Fruit fly (Drosophila melanogaster): ENCODE data around the gene loco.

Gene loco

DNA sequence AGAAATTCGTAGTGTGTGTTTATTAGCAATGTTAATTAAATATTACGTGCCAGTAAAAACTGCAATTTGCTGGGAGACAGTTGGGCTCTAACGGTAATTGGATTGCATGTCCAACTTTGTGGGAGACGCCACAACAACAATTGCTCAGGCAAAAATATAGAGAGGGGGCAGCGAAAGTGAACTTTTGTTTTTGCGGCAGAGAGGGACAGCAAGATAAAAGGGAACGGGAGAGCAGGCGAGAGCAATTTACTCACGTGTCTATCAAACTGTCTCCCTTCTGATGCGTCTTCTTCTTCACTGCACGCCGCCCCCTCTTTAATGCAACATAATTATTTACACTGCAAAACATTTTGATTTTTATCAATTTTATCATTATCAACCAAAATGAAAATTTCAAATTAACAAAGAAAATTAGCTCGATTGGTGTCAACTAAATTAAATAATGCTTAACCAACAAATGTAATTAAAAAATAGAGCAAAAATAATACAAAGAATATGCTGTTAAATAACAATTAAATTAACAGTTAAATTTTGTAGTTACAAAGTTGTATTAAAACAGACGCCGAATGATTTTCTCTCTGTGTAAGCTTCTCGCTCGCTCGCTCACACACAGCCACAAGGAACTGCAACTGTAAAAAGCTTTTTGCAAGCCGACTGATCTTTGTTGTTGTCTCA lies 28.2 kb upstream of the loco start (continued):
- peak; percentile 65 for TF ChIP-seq Atf3 (GFP tag; optimal IDR thresholded peaks at IDR 0.05)
- TF ChIP-seq oc (tag; optimal IDR thresholded peaks at IDR 0.05), result peak; percentile 81
- TF ChIP-seq trem (tag; optimal IDR thresholded peaks at IDR 0.05), result peak; percentile 92
- no peak for TF ChIP-seq Dfd (GFP tag; optimal IDR thresholded peaks at IDR 0.05)
- no peak for TF ChIP-seq inv (GFP tag; IDR thresholded peaks at IDR 0.05; ENCODE audit: partially characterized antibody)
- peak; percentile 80 for TF ChIP-seq CG6254 (GFP tag; optimal IDR thresholded peaks at IDR 0.05)
- TF ChIP-seq scrt (GFP tag; optimal IDR thresholded peaks at IDR 0.05), result peak; percentile 55
- no peak for TF ChIP-seq prd (optimal IDR thresholded peaks at IDR 0.05)
- peak; percentile 77 for TF ChIP-seq prd (GFP tag; IDR thresholded peaks at IDR 0.05)
- peak; percentile 30 for TF ChIP-seq pb (GFP tag; optimal IDR thresholded peaks at IDR 0.05)
- peak; percentile 58 for TF ChIP-seq salm (tag; optimal IDR thresholded peaks at IDR 0.05)
- peak; percentile 52 for TF ChIP-seq E2f1 (GFP tag; IDR thresholded peaks at IDR 0.05)
- no peak for TF ChIP-seq Neu2 (GFP tag; optimal IDR thresholded peaks at IDR 0.05; ENCODE audit: borderline replicate concordance)
- TF ChIP-seq CG8944 (GFP tag; optimal IDR thresholded peaks at IDR 0.05), result peak; percentile 45
- TF ChIP-seq knrl (GFP tag; IDR thresholded peaks at IDR 0.05; ENCODE audit: partially characterized antibody), result no peak
- TF ChIP-seq CG13296 (GFP tag; optimal IDR thresholded peaks at IDR 0.05), result peak; percentile 68
- TF ChIP-seq HHEX (GFP tag; optimal IDR thresholded peaks at IDR 0.05), result peak; percentile 71
- no peak for TF ChIP-seq Dref (GFP tag; IDR thresholded peaks at IDR 0.05)
- TF ChIP-seq Trl (optimal IDR thresholded peaks at IDR 0.05), result peak; percentile 36 to 56
- peak; percentile 15 for TF ChIP-seq Trl (GFP tag; optimal IDR thresholded peaks at IDR 0.05)
- no peak for TF ChIP-seq CG12769 (tag; optimal IDR thresholded peaks at IDR 0.05)
- TF ChIP-seq unpg (GFP tag; optimal IDR thresholded peaks at IDR 0.05), result peak; percentile 84
- TF ChIP-seq CG7556 (GFP tag; optimal IDR thresholded peaks at IDR 0.05), result peak; percentile 75
- no peak for TF ChIP-seq CG31365 (tag; optimal IDR thresholded peaks at IDR 0.05)
- peak in 1 of 2 experiments; percentile 92 for TF ChIP-seq eve (GFP tag; optimal IDR thresholded peaks at IDR 0.05)
- peak; percentile 24; the same call in 1 of the 2 replicates for TF ChIP-seq Ravus (GFP tag; IDR thresholded peaks at IDR 0.05)
- TF ChIP-seq MBD-R2 (GFP tag; IDR thresholded peaks at IDR 0.05), result 0 out of 2 replicates have a peak, but pooled peaks have one; percentile 19
- TF ChIP-seq nmo (GFP tag; optimal IDR thresholded peaks at IDR 0.05), result peak; percentile 91
- TF ChIP-seq CG1529 (GFP tag; optimal IDR thresholded peaks at IDR 0.05), result peak; percentile 79
- peak; percentile 92 for TF ChIP-seq CG4424 (GFP tag; optimal IDR thresholded peaks at IDR 0.05)
- TF ChIP-seq chinmo (GFP tag; IDR thresholded peaks at IDR 0.05; ENCODE audit: partially characterized antibody), result no peak
- peak; percentile 44 for TF ChIP-seq odd (GFP tag; optimal IDR thresholded peaks at IDR 0.05)
- no peak; the same call in 1 of the 2 replicates for TF ChIP-seq CG8765 (GFP tag; IDR thresholded peaks at IDR 0.05)
- TF ChIP-seq usp (GFP tag; optimal IDR thresholded peaks at IDR 0.05), result no peak
- 0 out of 2 replicates have a peak, but pooled peaks have one; percentile 20 for TF ChIP-seq sim (GFP tag; IDR thresholded peaks at IDR 0.05)
- no peak for TF ChIP-seq br (optimal IDR thresholded peaks at IDR 0.05)
- TF ChIP-seq CG17359 (tag; optimal IDR thresholded peaks at IDR 0.05), result peak; percentile 94
- 0 out of 2 replicates have a peak, but pooled peaks have one; percentile 25 for TF ChIP-seq CG32532 (GFP tag; IDR thresholded peaks at IDR 0.05)
- peak; percentile 90 for TF ChIP-seq Asciz (GFP tag; optimal IDR thresholded peaks at IDR 0.05)
- TF ChIP-seq gt (GFP tag; IDR thresholded peaks at IDR 0.05), result 0 out of 2 replicates have a peak, but pooled peaks have one; percentile 52
- peak; percentile 76 for TF ChIP-seq wor (GFP tag; IDR thresholded peaks at IDR 0.05)
- TF ChIP-seq gro (GFP tag; optimal IDR thresholded peaks at IDR 0.05), result no peak
- TF ChIP-seq stc (GFP tag; IDR thresholded peaks at IDR 0.05), result peak; percentile 86
- peak; percentile 76 for TF ChIP-seq row (GFP tag; IDR thresholded peaks at IDR 0.05)
- TF ChIP-seq Xrp1 (GFP tag; IDR thresholded peaks at IDR 0.05), result peak; percentile 85
- peak; percentile 87 for TF ChIP-seq dmrt11E (tag; optimal IDR thresholded peaks at IDR 0.05)
- peak; percentile 64 for TF ChIP-seq sob (GFP tag; IDR thresholded peaks at IDR 0.05)
- peak; percentile 93 for TF ChIP-seq nerfin-1 (tag; optimal IDR thresholded peaks at IDR 0.05)
- peak; percentile 36; the same call in 1 of the 3 replicates for TF ChIP-seq Mrtf (GFP tag; IDR thresholded peaks at IDR 0.05)
- peak; percentile 89 for TF ChIP-seq CG10267 (tag; optimal IDR thresholded peaks at IDR 0.05)
